Worm (Caenorhabditis elegans) whole organism, L2 larva: Measurements from ENCODE around the gene unc-47.

Experiments
- lin-11 ChIP-seq: fragments of 150-350 bp; sonication (generic microtip); optimal IDR thresholded peaks from 2 replicates; lab custom pipeline; 2014; ENCODE audit warnings: missing biosample characterization, missing genetic modification characterization, inconsistent platforms, mixed read lengths
- ztf-11 ChIP-seq: sonication (generic microtip); optimal IDR thresholded peaks from 2 replicates; lab custom pipeline; 2017; ENCODE audit warnings: missing biosample characterization, missing genetic modification characterization

DNA sequence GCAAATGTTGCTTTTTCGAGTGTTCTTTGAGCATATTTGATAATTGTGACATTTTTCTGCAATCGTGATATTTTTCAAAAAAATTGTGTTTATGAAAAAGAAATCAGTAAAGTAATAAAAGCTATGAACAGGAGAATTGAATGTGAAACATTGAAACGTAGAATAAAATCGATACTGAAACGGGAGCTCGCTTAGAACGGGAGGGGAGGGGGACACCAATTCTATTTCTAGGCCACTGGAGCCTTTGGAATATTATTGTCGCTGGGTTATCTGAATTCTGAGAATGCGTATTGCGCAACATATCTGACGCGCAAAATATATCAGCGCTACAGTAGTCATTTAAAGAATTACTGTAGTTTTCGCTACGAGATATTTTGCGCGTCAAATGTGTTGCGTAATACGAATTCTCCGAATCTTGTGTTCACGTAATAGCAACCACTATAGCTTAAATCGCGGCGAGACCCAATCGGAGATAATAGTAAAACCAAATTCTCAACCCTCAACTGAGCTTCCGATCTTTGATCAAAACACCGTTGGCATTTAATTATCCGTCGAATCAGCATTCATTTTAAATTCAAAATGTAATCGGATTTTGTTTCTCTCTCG lies 25.9 kb upstream of the unc-47 start, which contains the start of the genes blos-1 and best-18:
- TF ChIP-seq ztf-11: no peak
- TF ChIP-seq lin-11 (tag; lab: Kevin White, UChicago): no peak
